Worm (Caenorhabditis elegans): ENCODE measurements around the gene ipla-2.

DNA sequence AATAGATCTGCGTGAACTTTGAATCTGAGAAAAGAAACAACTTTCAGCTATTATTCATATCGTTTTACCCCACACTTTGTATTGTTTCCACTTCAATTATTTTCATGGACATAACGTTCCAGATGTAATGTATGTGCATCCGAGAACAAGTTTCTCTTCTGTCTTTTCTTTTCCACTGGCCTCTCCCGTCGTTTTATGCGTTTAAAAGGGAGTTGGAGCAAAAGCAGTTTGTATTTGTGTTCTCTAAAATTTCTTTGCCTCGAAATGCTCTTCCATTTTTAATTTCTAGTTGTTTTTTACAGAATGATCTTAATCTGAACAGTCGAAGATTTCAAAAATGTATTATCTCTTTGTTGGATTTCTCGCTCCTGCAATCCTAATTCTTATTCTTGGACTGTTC, 18.8 kb upstream of the ipla-2 start, which contains the start of gene R07B1.11:
- TF ChIP-seq elt-3 (tag; optimal IDR thresholded peaks at IDR 0.05) (no peak), pha-4 (tag; optimal IDR thresholded peaks at IDR 0.05) (no peak), sptf-1 (tag; optimal IDR thresholded peaks at IDR 0.05) (no peak), ztf-11 (tag; optimal IDR thresholded peaks at IDR 0.05) (no peak), elt-1 (tag; optimal IDR thresholded peaks at IDR 0.05; ENCODE audit: borderline replicate concordance, insufficient read depth) (no peak), nhr-237 (tag; optimal IDR thresholded peaks at IDR 0.05) (no peak), nhr-76 (tag; optimal IDR thresholded peaks at IDR 0.05) (no peak), ces-1 (GFP tag; optimal IDR thresholded peaks at IDR 0.05) (no peak), zip-8 (tag; optimal IDR thresholded peaks at IDR 0.05) (no peak), lin-13 (tag; optimal IDR thresholded peaks at IDR 0.05) (no peak)
